Fruit fly (Drosophila melanogaster) S2 (cell line): Measurements from ENCODE around the gene CG34301.

Source experiments
- CG8478 ChIP-seq: fragments of >200 bp; optimal IDR thresholded peaks from 2 replicates; lab custom pipeline; 2018
- CTCF ChIP-seq, 2 experiments: fragments of >200 bp; optimal IDR thresholded peaks; 2 replicates each; lab custom pipeline; 2018

dm6 chr3R:8809712-8810111 lies 36.5 kb downstream of the CG34301 start:
- TF ChIP-seq CG8478 (lab: Kevin White, UChicago) (no peak), CTCF (optimal IDR thresholded peaks at IDR 0.05; lab: Kevin White, UChicago) (no peak)
